Worm (Caenorhabditis elegans) whole organism, L4 larva: ENCODE measurements around the gene gly-14.

Experiments used
- F44E2.7 ChIP-seq: fragments of 200-800 bp; sonication (Bioruptor generic); IDR thresholded peaks from 2 replicates; pipeline ENCODE4 v2.1.2; 2022; ENCODE audit warnings: missing genetic modification characterization, missing compliant biosample characterization
- F49E8.2 ChIP-seq: sonication (generic microtip); optimal IDR thresholded peaks from 2 replicates; lab custom pipeline; 2016; ENCODE audit warnings: missing compliant biosample characterization, mild to moderate bottlenecking, missing genetic modification characterization, borderline replicate concordance
- T20F7.1 ChIP-seq: fragments of 200-800 bp; sonication (Bioruptor generic); optimal IDR thresholded peaks from 2 replicates; lab custom pipeline; 2018; ENCODE audit warnings: mild to moderate bottlenecking, missing genetic modification characterization, missing compliant biosample characterization
- Y48G9A.11 ChIP-seq: fragments of 200-800 bp; sonication (Bioruptor generic); IDR thresholded peaks from 2 replicates; pipeline ENCODE4 v1.3.6; 2022; ENCODE audit warnings: missing genetic modification reagents, missing genetic modification characterization, missing compliant biosample characterization
- aha-1 ChIP-seq: fragments of 150-350 bp; peaks from one replicate; lab custom pipeline; 2014; ENCODE audit warnings: missing biosample characterization, missing genetic modification characterization
- arid-1 ChIP-seq: fragments of 200-800 bp; sonication (Bioruptor generic); conservative IDR thresholded peaks from 2 replicates; pipeline ENCODE4 v1.3.6; 2022; ENCODE audit warnings: missing genetic modification reagents, missing genetic modification characterization, missing compliant biosample characterization
- attf-4 ChIP-seq: sonication (generic microtip); optimal IDR thresholded peaks from 3 replicates; lab custom pipeline; 2017; ENCODE audit warnings: missing biosample characterization, missing genetic modification characterization
- ceh-20 ChIP-seq: fragments of 200-800 bp; sonication (Bioruptor generic); IDR thresholded peaks from 2 replicates; pipeline ENCODE4 v1.3.6; 2022; ENCODE audit warnings: missing genetic modification reagents, missing genetic modification characterization, missing compliant biosample characterization
- ceh-28 ChIP-seq: fragments of 150-350 bp; optimal IDR thresholded peaks from 2 replicates; lab custom pipeline; 2014; ENCODE audit warnings: missing biosample characterization, missing genetic modification reagents, missing genetic modification characterization
- ceh-44 ChIP-seq: fragments of 200-800 bp; sonication (Bioruptor generic); IDR thresholded peaks from 2 replicates; pipeline ENCODE4 v1.3.6; 2022; ENCODE audit warnings: missing genetic modification reagents, missing genetic modification characterization, missing compliant biosample characterization
- ceh-82 ChIP-seq: sonication (generic microtip); optimal IDR thresholded peaks from 2 replicates; lab custom pipeline; 2017; ENCODE audit warnings: missing biosample characterization, missing genetic modification characterization
- ctbp-1 ChIP-seq: fragments of 200-800 bp; sonication (Bioruptor generic); IDR thresholded peaks from 2 replicates; pipeline ENCODE4 v1.3.6; 2022; ENCODE audit warnings: missing genetic modification reagents, missing genetic modification characterization, missing compliant biosample characterization
- daf-12 ChIP-seq: fragments of 150-350 bp; optimal IDR thresholded peaks from 2 replicates; lab custom pipeline; 2014; ENCODE audit warnings: missing biosample characterization, missing genetic modification reagents, missing genetic modification characterization
- dmd-6 ChIP-seq: fragments of 200-800 bp; sonication (Bioruptor generic); IDR thresholded peaks from 2 replicates; pipeline ENCODE4 v1.3.6; 2022; ENCODE audit warnings: missing genetic modification reagents, missing genetic modification characterization, missing compliant biosample characterization
- dmd-8 ChIP-seq: fragments of 200-800 bp; sonication (Bioruptor generic); IDR thresholded peaks from 2 replicates; pipeline ENCODE4 v1.3.6; 2022; ENCODE audit warnings: missing genetic modification characterization, missing compliant biosample characterization
- dmd-9 ChIP-seq: fragments of 200-800 bp; sonication (Bioruptor generic); IDR thresholded peaks from 2 replicates; pipeline ENCODE4 v1.3.6; 2022; ENCODE audit warnings: missing genetic modification reagents, missing genetic modification characterization, missing compliant biosample characterization
- dpl-1 ChIP-seq: fragments of 150-350 bp; optimal IDR thresholded peaks from 2 replicates; lab custom pipeline; 2014; ENCODE audit warnings: missing biosample characterization, missing genetic modification reagents, missing genetic modification characterization
- dve-1 ChIP-seq: sonication (generic microtip); optimal IDR thresholded peaks from 2 replicates; lab custom pipeline; 2017; ENCODE audit warnings: antibody characterized with exemption, mild to moderate bottlenecking, missing genetic modification characterization, missing compliant biosample characterization; ENCODE audit not compliant: insufficient read depth
- egl-27 ChIP-seq: sonication (generic microtip); optimal IDR thresholded peaks from 3 replicates; lab custom pipeline; 2017; ENCODE audit warnings: missing biosample characterization, missing genetic modification reagents, missing genetic modification characterization
- egl-43 ChIP-seq: fragments of 200-800 bp; sonication (Bioruptor generic); IDR thresholded peaks from 2 replicates; pipeline ENCODE4 v1.3.6; 2022; ENCODE audit warnings: missing genetic modification reagents, missing genetic modification characterization, missing compliant biosample characterization
- fos-1 ChIP-seq: fragments of 150-350 bp; optimal IDR thresholded peaks from 2 replicates; lab custom pipeline; 2014; ENCODE audit warnings: missing biosample characterization, missing genetic modification characterization
- hif-1 ChIP-seq, 2 experiments: sonication (generic microtip); optimal IDR thresholded peaks; 2 replicates each; lab custom pipeline; 2016 to 2017; ENCODE audit warnings: missing compliant biosample characterization in 2 of 2, missing genetic modification characterization in 2 of 2, missing genetic modification reagents in 2 of 2, missing genotype in 2 of 2, mild to moderate bottlenecking in 1 of 2
- lim-7 ChIP-seq: fragments of 200-800 bp; sonication (Bioruptor generic); IDR thresholded peaks from 2 replicates; pipeline ENCODE4 v1.3.6; 2022; ENCODE audit warnings: missing genetic modification characterization, missing compliant biosample characterization
- lin-38 ChIP-seq: fragments of 200-800 bp; sonication (Bioruptor generic); IDR thresholded peaks from 2 replicates; pipeline ENCODE4 v1.3.6; 2022; ENCODE audit warnings: missing genetic modification reagents, missing genetic modification characterization, missing compliant biosample characterization
- mep-1 ChIP-seq: fragments of 150-350 bp; sonication (generic microtip); optimal IDR thresholded peaks from 3 replicates; lab custom pipeline; 2014; ENCODE audit warnings: missing biosample characterization, missing genetic modification characterization
- mxl-2 ChIP-seq: fragments of 200-800 bp; sonication (Bioruptor generic); conservative IDR thresholded peaks from 2 replicates; pipeline ENCODE4 v1.3.6; 2022; ENCODE audit warnings: missing genetic modification reagents, missing genetic modification characterization, missing compliant biosample characterization
- mxl-3 ChIP-seq: fragments of 200-800 bp; sonication (Bioruptor generic); optimal IDR thresholded peaks from 2 replicates; lab custom pipeline; 2018; ENCODE audit warnings: mild to moderate bottlenecking, missing genetic modification characterization, missing compliant biosample characterization
- nhr-102 ChIP-seq: sonication (generic microtip); optimal IDR thresholded peaks from 2 replicates; lab custom pipeline; 2016; ENCODE audit warnings: mild to moderate bottlenecking, missing genetic modification characterization, moderate library complexity, missing compliant biosample characterization
- nhr-25 ChIP-seq: sonication (generic microtip); optimal IDR thresholded peaks from 2 replicates; lab custom pipeline; 2017; ENCODE audit warnings: missing genetic modification characterization, mild to moderate bottlenecking, missing compliant biosample characterization, antibody characterized with exemption, moderate library complexity, borderline replicate concordance; ENCODE audit not compliant: insufficient read depth
- nhr-28 ChIP-seq: fragments of 150-350 bp; optimal IDR thresholded peaks from 2 replicates; lab custom pipeline; 2014; ENCODE audit warnings: missing biosample characterization, missing genetic modification characterization
- nhr-41 ChIP-seq: fragments of 200-800 bp; sonication (Bioruptor generic); IDR thresholded peaks from 2 replicates; pipeline ENCODE4 v1.3.6; 2022; ENCODE audit warnings: missing genetic modification reagents, missing genetic modification characterization, missing compliant biosample characterization
- nhr-42 ChIP-seq: fragments of 200-800 bp; sonication (Bioruptor generic); IDR thresholded peaks from 2 replicates; pipeline ENCODE4 v1.3.6; 2022; ENCODE audit warnings: missing genetic modification characterization, missing compliant biosample characterization
- nhr-48 ChIP-seq: sonication (generic microtip); optimal IDR thresholded peaks from 2 replicates; lab custom pipeline; 2016; ENCODE audit warnings: mild to moderate bottlenecking, missing genetic modification characterization, missing compliant biosample characterization
- nhr-76 ChIP-seq: fragments of 150-350 bp; optimal IDR thresholded peaks from 2 replicates; lab custom pipeline; 2014; ENCODE audit warnings: missing biosample characterization, missing genetic modification characterization
- pqm-1 ChIP-seq: sonication (generic microtip); optimal IDR thresholded peaks from 2 replicates; lab custom pipeline; 2017; ENCODE audit warnings: missing biosample characterization, missing genetic modification characterization
- saeg-2 ChIP-seq: fragments of 200-800 bp; sonication (Bioruptor generic); IDR thresholded peaks from 2 replicates; pipeline ENCODE4 v1.3.6; 2022; ENCODE audit warnings: missing genetic modification reagents, missing genetic modification characterization, missing compliant biosample characterization
- set-16 ChIP-seq: fragments of 200-800 bp; sonication (Bioruptor generic); IDR thresholded peaks from 2 replicates; pipeline ENCODE4 v1.3.6; 2022; ENCODE audit warnings: missing genetic modification reagents, missing genetic modification characterization, missing compliant biosample characterization
- tra-1 ChIP-seq: fragments of 200-800 bp; sonication (Bioruptor generic); IDR thresholded peaks from 2 replicates; pipeline ENCODE4 v1.3.6; 2022; ENCODE audit warnings: missing genetic modification reagents, missing genetic modification characterization, missing compliant biosample characterization
- unc-130 ChIP-seq: sonication (generic microtip); optimal IDR thresholded peaks from 2 replicates; lab custom pipeline; 2016; ENCODE audit warnings: missing genetic modification reagents, missing genetic modification characterization, missing compliant biosample characterization
- vab-7 ChIP-seq: fragments of 200-800 bp; sonication (Bioruptor generic); IDR thresholded peaks from 2 replicates; pipeline ENCODE4 v1.3.6; 2022; ENCODE audit warnings: missing genetic modification reagents, missing genetic modification characterization, missing compliant biosample characterization
- zag-1 ChIP-seq: fragments of 150-350 bp; optimal IDR thresholded peaks from 2 replicates; lab custom pipeline; 2014; ENCODE audit warnings: missing biosample characterization, missing genetic modification characterization
- zfp-2 ChIP-seq: sonication (generic microtip); optimal IDR thresholded peaks from 2 replicates; lab custom pipeline; 2016; ENCODE audit warnings: mild to moderate bottlenecking, missing genetic modification characterization, missing compliant biosample characterization
- zfp-3 ChIP-seq: fragments of 200-800 bp; sonication (Bioruptor generic); conservative IDR thresholded peaks from 2 replicates; pipeline ENCODE4 v1.3.6; 2022; ENCODE audit warnings: missing genetic modification reagents, missing genetic modification characterization, missing compliant biosample characterization
- zip-11 ChIP-seq: fragments of 200-800 bp; sonication (Bioruptor generic); IDR thresholded peaks from 2 replicates; pipeline ENCODE4 v1.3.6; 2022; ENCODE audit warnings: missing genetic modification characterization, missing compliant biosample characterization

Gene gly-14

DNA sequence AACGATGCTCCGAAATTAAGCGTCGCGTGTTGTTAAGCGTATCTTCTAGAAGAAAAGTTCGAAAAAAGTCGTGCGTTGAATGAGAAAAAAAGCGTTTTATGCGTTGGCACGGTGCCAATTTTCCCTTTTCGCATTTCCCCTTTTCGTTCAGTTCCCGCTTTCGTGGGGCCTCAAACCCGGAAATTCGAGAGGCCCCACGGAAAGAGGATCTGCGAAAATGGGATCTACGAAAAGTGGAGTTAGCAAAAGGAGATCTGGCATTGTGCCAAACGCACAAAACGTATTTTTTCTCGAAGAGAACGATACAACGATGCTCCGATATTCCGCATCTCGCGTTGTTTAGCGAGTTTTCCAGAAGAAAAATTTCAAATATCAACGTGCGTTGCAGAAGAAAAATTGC is 6.8 kb upstream of the gly-14 start (continued):
- TF ChIP-seq ceh-44 (peak; percentile 54; the same call in 1 of the 2 replicates), saeg-2 (no peak), mxl-2 (no peak), attf-4 (tag; lab: Kevin White, UChicago) (no peak), dmd-9 (0 out of 2 replicates have a peak, but pooled peaks have one; percentile 45), dpl-1 (no peak), pqm-1 (no peak), egl-43 (GFP tag; lab: Robert Waterston, UW) (0 out of 2 replicates have a peak, but pooled peaks have one; percentile 32), F44E2.7 (GFP tag; lab: Robert Waterston, UW) (no peak), dmd-6 (peak; percentile 37; the same call in 1 of the 2 replicates), nhr-42 (no peak), lin-38 (peak; percentile 71), arid-1 (GFP tag; lab: Robert Waterston, UW) (peak; percentile 56; the same call in 1 of the 2 replicates), aha-1 (tag; lab: Kevin White, UChicago) (peak; percentile 45), set-16 (GFP tag; lab: Robert Waterston, UW) (no peak), T20F7.1 (GFP tag; lab: Kevin White, UChicago) (peak; percentile 42), dve-1 (no peak), unc-130 (GFP tag; lab: Kevin White, UChicago) (peak; percentile 61), Y48G9A.11 (peak; percentile 85), dmd-8 (no peak), zfp-3 (no peak), F49E8.2 (tag; lab: Kevin White, UChicago) (peak; percentile 3), nhr-41 (GFP tag; lab: Robert Waterston, UW) (no peak), vab-7 (GFP tag; lab: Robert Waterston, UW) (peak; percentile 72)

DNA sequence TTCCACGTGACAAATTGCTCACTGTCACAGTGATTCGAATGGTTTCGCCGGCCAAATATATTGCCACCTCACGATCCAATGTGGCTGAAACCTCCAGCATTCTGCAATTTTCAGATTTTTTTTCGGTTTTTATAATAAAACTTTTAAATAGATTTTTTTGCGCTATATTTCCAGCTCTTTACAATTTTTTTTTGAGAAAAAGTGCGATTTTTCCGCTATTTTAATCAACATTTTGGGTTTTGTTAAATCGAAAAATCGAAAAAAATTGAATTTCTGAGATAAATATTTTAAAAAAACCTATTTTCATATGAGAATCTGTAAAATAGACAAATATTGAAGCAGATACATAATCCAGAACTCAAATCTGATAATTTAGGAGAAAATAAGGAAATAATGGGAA is 5.9 kb upstream of the gly-14 start, which contains the start of gene M01F1.9:
M01F1.9 (minus strand) TSS at position 101 of the 400 bp plus-strand sequence.
- TF ChIP-seq mxl-3 (GFP tag; lab: Kevin White, UChicago) (no peak), egl-27 (tag; lab: Kevin White, UChicago) (no peak), mep-1 (tag; lab: Kevin White, UChicago) (no peak), zfp-2 (tag; lab: Kevin White, UChicago) (no peak), hif-1 (tag; optimal IDR thresholded peaks at IDR 0.05; lab: Kevin White, UChicago) (no peak), lim-7 (GFP tag; lab: Robert Waterston, UW) (no peak), ceh-82 (tag; lab: Kevin White, UChicago) (no peak), zip-11 (GFP tag; lab: Robert Waterston, UW) (no peak), ctbp-1 (GFP tag; lab: Robert Waterston, UW) (no peak)

DNA sequence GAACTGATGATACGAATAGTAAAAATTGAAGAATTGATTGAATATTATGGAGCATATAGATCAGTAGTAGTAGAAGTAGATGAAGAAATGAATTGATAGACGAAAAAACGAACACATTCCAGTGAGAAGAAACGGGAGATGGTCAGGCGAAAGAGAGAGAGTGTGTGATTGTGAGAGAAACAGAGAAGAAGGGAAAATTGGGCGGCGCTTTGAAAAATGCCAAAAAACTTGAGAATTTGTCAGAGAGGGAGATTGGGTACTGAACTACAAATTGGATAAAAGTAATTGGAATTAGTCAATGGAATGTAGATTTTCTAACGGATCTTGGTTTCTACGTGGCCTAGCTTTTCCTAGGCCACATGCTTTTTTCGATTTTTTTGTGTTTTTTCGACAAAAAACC is 4.8 kb downstream of the gly-14 start, which contains the start of gene C34C12.7:
C34C12.7 (minus strand) TSS at position 118 of the 400 bp plus-strand sequence.
- no peak for TF ChIP-seq dmd-6
- TF ChIP-seq nhr-28 (tag; lab: Kevin White, UChicago) = peak; percentile 13

DNA sequence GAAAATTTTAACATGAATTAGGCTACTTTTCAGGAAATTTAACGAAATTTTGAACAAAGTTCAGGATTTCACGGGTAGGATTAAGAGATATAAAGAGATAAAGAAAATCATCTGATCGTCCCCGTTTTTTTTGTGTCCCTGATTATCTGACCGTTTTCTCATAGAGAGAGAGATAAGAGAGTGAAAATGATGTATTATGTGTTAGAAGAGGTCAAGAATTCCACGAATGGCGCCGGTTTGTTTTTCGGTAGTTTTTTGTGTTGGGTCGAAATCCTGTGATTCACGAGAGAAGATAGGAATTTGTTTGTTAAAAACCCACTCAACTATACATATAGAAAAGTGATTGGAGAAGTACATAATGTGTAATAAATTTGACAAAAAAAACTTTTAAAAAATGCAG is 5.9 kb downstream of the gly-14 start:
- TF ChIP-seq zag-1 (tag; lab: Kevin White, UChicago) = no peak
- TF ChIP-seq dpl-1 = no peak
- no peak for TF ChIP-seq ctbp-1 (GFP tag; lab: Robert Waterston, UW)
- TF ChIP-seq, all 104 proteins: peak for 0

DNA sequence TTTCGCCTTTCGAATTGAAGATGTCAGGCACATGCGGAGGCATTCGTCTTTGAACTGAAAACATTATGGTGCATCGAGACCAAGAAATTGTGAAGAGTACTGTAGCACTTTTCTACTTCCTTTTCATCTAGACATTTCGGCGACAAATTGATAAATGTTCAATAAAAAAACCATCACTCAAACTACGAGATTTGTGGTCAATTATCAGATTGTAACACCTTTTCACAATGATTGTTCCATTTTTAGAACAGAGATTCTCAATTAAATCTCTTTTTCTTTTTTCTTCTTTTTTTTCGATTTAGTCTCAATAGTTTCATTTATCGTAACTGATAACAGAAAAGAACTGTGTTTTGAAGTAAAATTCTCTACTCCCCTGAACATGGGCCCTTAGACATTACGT is 7.0 kb downstream of the gly-14 start:
- TF ChIP-seq dmd-6 = 0 out of 2 replicates have a peak, but pooled peaks have one; percentile 9
- peak; percentile 1 for TF ChIP-seq nhr-48 (tag; lab: Kevin White, UChicago)
- TF ChIP-seq ceh-28 (tag; lab: Kevin White, UChicago) = no peak
- TF ChIP-seq tra-1 (GFP tag; lab: Robert Waterston, UW) = 0 out of 2 replicates have a peak, but pooled peaks have one; percentile 31
- TF ChIP-seq zfp-3 = no peak
- TF ChIP-seq daf-12 (tag; lab: Kevin White, UChicago) = no peak
- no peak for TF ChIP-seq nhr-25 (tag; lab: Kevin White, UChicago)
- TF ChIP-seq vab-7 (GFP tag; lab: Robert Waterston, UW) = no peak
- no peak for TF ChIP-seq ceh-20 (GFP tag; lab: Robert Waterston, UW)
- no peak for TF ChIP-seq nhr-76
- no peak for TF ChIP-seq lin-38
- TF ChIP-seq T20F7.1 (GFP tag; lab: Kevin White, UChicago) = no peak
- no peak for TF ChIP-seq nhr-102 (tag; lab: Kevin White, UChicago)
- no peak for TF ChIP-seq fos-1 (tag; lab: Kevin White, UChicago)
- peak; percentile 71 for TF ChIP-seq nhr-28 (tag; lab: Kevin White, UChicago)
- no peak for TF ChIP-seq zfp-2 (tag; lab: Kevin White, UChicago)
